Fruit fly (Drosophila melanogaster): ENCODE data around the gene Or1a.

Gene Or1a

dm6 chrX:277885-278284 is 37.0 kb upstream of the Or1a start:
- TF ChIP-seq chinmo (GFP tag; IDR thresholded peaks at IDR 0.05; ENCODE audit: partially characterized antibody) (0 out of 4 replicates have a peak, but pooled peaks have one; percentile 18), CG4707 (GFP tag; optimal IDR thresholded peaks at IDR 0.05) (peak; percentile 77), Blimp-1 (GFP tag; optimal IDR thresholded peaks at IDR 0.05) (peak; percentile 97), CG2199 (GFP tag; IDR thresholded peaks at IDR 0.05) (peak; percentile 98), CG3163 (GFP tag; optimal IDR thresholded peaks at IDR 0.05) (peak; percentile 90), gt (GFP tag; IDR thresholded peaks at IDR 0.05) (no peak), nerfin-1 (tag; optimal IDR thresholded peaks at IDR 0.05) (peak; percentile 48), CG11085 (GFP tag; IDR thresholded peaks at IDR 0.05) (no peak), Trl (optimal IDR thresholded peaks at IDR 0.05) (peak; percentile 52 to 56), Trl (GFP tag; optimal IDR thresholded peaks at IDR 0.05) (no peak), Pdp1 (GFP tag; optimal IDR thresholded peaks at IDR 0.05) (peak in 1 of 2 experiments; percentile 73), Nf-YC (tag; optimal IDR thresholded peaks at IDR 0.05) (no peak), ewg (GFP tag; optimal IDR thresholded peaks at IDR 0.05) (peak; percentile 96), pros (GFP tag; optimal IDR thresholded peaks at IDR 0.05) (peak; percentile 80), D19A (tag; optimal IDR thresholded peaks at IDR 0.05) (peak; percentile 29), Optix (GFP tag; IDR thresholded peaks at IDR 0.05) (no peak), kni (GFP tag; optimal IDR thresholded peaks at IDR 0.05) (peak; percentile 7), CG8290 (GFP tag; optimal IDR thresholded peaks at IDR 0.05) (no peak), CG8290 (tag; optimal IDR thresholded peaks at IDR 0.05) (peak in 1 of 2 experiments; percentile 17)

- peak; percentile 10 for TF ChIP-seq CG10543 (GFP tag; optimal IDR thresholded peaks at IDR 0.05)
- no peak for TF ChIP-seq gt (GFP tag; IDR thresholded peaks at IDR 0.05)
- no peak for TF ChIP-seq Hand (GFP tag; optimal IDR thresholded peaks at IDR 0.05)
- TF ChIP-seq CG18476 (GFP tag; optimal IDR thresholded peaks at IDR 0.05): no peak
- no peak for TF ChIP-seq ac (GFP tag; optimal IDR thresholded peaks at IDR 0.05)
- TF ChIP-seq slbo (GFP tag; IDR thresholded peaks at IDR 0.05): peak; percentile 49
- peak; percentile 12 for TF ChIP-seq CG7556 (GFP tag; optimal IDR thresholded peaks at IDR 0.05)
- TF ChIP-seq her (GFP tag; optimal IDR thresholded peaks at IDR 0.05): no peak
- no peak for TF ChIP-seq da (GFP tag; optimal IDR thresholded peaks at IDR 0.05)
- TF ChIP-seq CG15011 (GFP tag; optimal IDR thresholded peaks at IDR 0.05): peak; percentile 17
- TF ChIP-seq CkIIα-i1 (GFP tag; IDR thresholded peaks at IDR 0.05): no peak
- peak; percentile 47 for TF ChIP-seq Nf-YC (tag; optimal IDR thresholded peaks at IDR 0.05)
- no peak for TF ChIP-seq Nf-YB (GFP tag; optimal IDR thresholded peaks at IDR 0.05)
- no peak for TF ChIP-seq tgo (GFP tag; IDR thresholded peaks at IDR 0.05)
- 0 out of 2 replicates have a peak, but pooled peaks have one; percentile 17 for TF ChIP-seq Xrp1 (GFP tag; IDR thresholded peaks at IDR 0.05)
- TF ChIP-seq CG15601 (tag; optimal IDR thresholded peaks at IDR 0.05): no peak
- TF ChIP-seq CG15073 (GFP tag; optimal IDR thresholded peaks at IDR 0.05): peak; percentile 98
- no peak for TF ChIP-seq CTCF (GFP tag; optimal IDR thresholded peaks at IDR 0.05)
- TF ChIP-seq CG17361 (GFP tag; IDR thresholded peaks at IDR 0.05): no peak
- peak; percentile 33 for TF ChIP-seq dmrt99B (tag; optimal IDR thresholded peaks at IDR 0.05)
- peak; percentile 67; the same call in 2 of the 3 replicates for TF ChIP-seq ci (GFP tag; IDR thresholded peaks at IDR 0.05)
- TF ChIP-seq hb (GFP tag; IDR thresholded peaks at IDR 0.05; ENCODE audit: partially characterized antibody): no peak
- peak; percentile 2 for TF ChIP-seq ind (GFP tag; optimal IDR thresholded peaks at IDR 0.05)
- no peak for TF ChIP-seq CG9932 (GFP tag; IDR thresholded peaks at IDR 0.05)
- peak; percentile 40 for TF ChIP-seq Hmr (GFP tag; optimal IDR thresholded peaks at IDR 0.05)
- TF ChIP-seq kni (GFP tag; optimal IDR thresholded peaks at IDR 0.05): peak; percentile 27
- peak; percentile 23 for TF ChIP-seq CG12659 (GFP tag; optimal IDR thresholded peaks at IDR 0.05)
- TF ChIP-seq Ssrp (tag; optimal IDR thresholded peaks at IDR 0.05): no peak
- peak; percentile 30 for TF ChIP-seq CG13894 (tag; optimal IDR thresholded peaks at IDR 0.05)
- TF ChIP-seq CG9215 (GFP tag; IDR thresholded peaks at IDR 0.05): no peak
- TF ChIP-seq Asciz (GFP tag; optimal IDR thresholded peaks at IDR 0.05): peak; percentile 7
- TF ChIP-seq CG1603 (tag; optimal IDR thresholded peaks at IDR 0.05): no peak
- peak; percentile 62; the same call in 1 of the 2 replicates for TF ChIP-seq seq (GFP tag; IDR thresholded peaks at IDR 0.05)
These were observed 36.4 kb upstream of the Or1a start for dm6 chrX:278370-279096.
